Worm (Caenorhabditis elegans) whole organism, L4 larva: Measurements from ENCODE around the gene gcy-32.

Experiments
- F26F4.8 ChIP-seq: fragments of 200-800 bp; sonication (Bioruptor generic); conservative IDR thresholded peaks from 2 replicates; pipeline ENCODE4 v1.3.6; 2022; ENCODE audit warnings: missing genetic modification characterization, missing compliant biosample characterization
- Y5F2A.4 ChIP-seq: fragments of 200-800 bp; sonication (Bioruptor generic); optimal IDR thresholded peaks from 2 replicates; lab custom pipeline; 2018; ENCODE audit warnings: mild to moderate bottlenecking, missing genetic modification characterization, missing compliant biosample characterization
- lin-13 ChIP-seq: fragments of 150-350 bp; optimal IDR thresholded peaks from 2 replicates; lab custom pipeline; 2014; ENCODE audit warnings: missing biosample characterization, missing genetic modification reagents, missing genetic modification characterization
- lsy-2 ChIP-seq, 2 experiments: fragments of 150-350 bp in 1 of 2; sonication (generic microtip) in 1 of 2; optimal IDR thresholded peaks; 2 replicates each; lab custom pipeline; 2014 to 2017; ENCODE audit warnings: missing biosample characterization in 2 of 2, missing genetic modification characterization in 2 of 2
- nhr-237 ChIP-seq: sonication (generic microtip); optimal IDR thresholded peaks from 2 replicates; lab custom pipeline; 2017; ENCODE audit warnings: missing biosample characterization, missing genetic modification characterization
- pha-4 ChIP-seq, 2 experiments: fragments of 150-350 bp in 1 of 2; fragments of 200-800 bp in 1 of 2; sonication (Bioruptor generic) in 1 of 2; IDR thresholded peaks in 1 of 2; optimal IDR thresholded peaks in 1 of 2; 2 replicates each; pipeline versions ENCODE4 v1.3.6 to Lab custom; 2014 to 2022; ENCODE audit warnings: missing genetic modification characterization in 2 of 2, missing genetic modification reagents in 2 of 2, missing biosample characterization in 1 of 2, missing compliant biosample characterization in 1 of 2
- snpc-4 ChIP-seq: fragments of 150-350 bp; optimal IDR thresholded peaks from 2 replicates; lab custom pipeline; 2014; ENCODE audit warnings: missing biosample characterization, missing genetic modification characterization
- unc-62 ChIP-seq, 3 experiments: fragments of 150-350 bp in 1 of 3; sonication (generic microtip); optimal IDR thresholded peaks in 2 of 3; peaks in 1 of 3; 1 replicate in 1 of 3; 2 replicates in 2 of 3; lab custom pipeline; 2014 to 2017; ENCODE audit warnings: missing biosample characterization in 3 of 3, missing genetic modification characterization in 3 of 3, missing genetic modification reagents in 3 of 3, missing genotype in 1 of 3

DNA sequence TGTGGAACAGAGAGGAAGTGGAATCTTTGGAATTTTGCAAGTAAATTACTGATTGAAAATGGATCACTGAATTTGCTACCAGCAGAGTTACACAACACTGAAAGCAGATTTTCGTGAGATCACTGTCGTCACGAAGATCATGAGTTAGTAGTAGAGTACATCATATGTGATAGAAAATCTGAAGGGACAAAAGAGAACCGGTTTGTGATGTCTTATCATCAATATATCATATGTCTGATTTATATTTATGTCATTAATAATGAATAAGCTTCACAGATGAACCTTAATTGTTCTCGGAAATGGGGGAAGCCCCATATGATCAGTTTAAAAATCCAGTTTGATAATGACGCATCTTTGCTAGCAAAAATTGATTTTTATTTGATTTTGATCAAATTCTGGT is 20.8 kb upstream of the gcy-32 start:
- TF ChIP-seq nhr-237 (no peak), unc-62 (GFP tag; optimal IDR thresholded peaks at IDR 0.05 in 1 of 2; lab: Kevin White, UChicago) (no peak), unc-62 (tag; optimal IDR thresholded peaks at IDR 0.05; lab: Kevin White, UChicago) (no peak), pha-4 (GFP tag; IDR thresholded peaks at IDR 0.05; lab: Robert Waterston, UW) (no peak), pha-4 (tag; optimal IDR thresholded peaks at IDR 0.05; lab: Kevin White, UChicago) (no peak), snpc-4 (tag; lab: Kevin White, UChicago) (no peak), lsy-2 (tag; optimal IDR thresholded peaks at IDR 0.05; lab: Kevin White, UChicago) (no peak), lin-13 (GFP tag; lab: Kevin White, UChicago) (no peak), F26F4.8 (GFP tag; lab: Robert Waterston, UW) (no peak), Y5F2A.4 (GFP tag; lab: Kevin White, UChicago) (no peak)
